Fruit fly (Drosophila melanogaster) whole organism, embryonic: Measurements from ENCODE around the gene CG43658.
A peak's percentile ranks its signal among the peaks of the same experiment; 100 is the strongest.

ENCODE experiments used
- Aef1 ChIP-seq: fragments of 200-800 bp; sonication (Bioruptor generic); IDR thresholded peaks from 3 replicates; pipeline ENCODE4 v1.3.6; 2022; ENCODE audit warnings: missing biosample characterization, missing genetic modification characterization
- Asciz ChIP-seq: fragments of 200-800 bp; sonication (Bioruptor generic); optimal IDR thresholded peaks from 2 replicates; lab custom pipeline; 2017; ENCODE audit warnings: missing biosample characterization, mild to moderate bottlenecking, missing genetic modification characterization, missing genetic modification reagents
- Bteb2 ChIP-seq: fragments of 200-800 bp; sonication (Bioruptor generic); optimal IDR thresholded peaks from 2 replicates; lab custom pipeline; 2016; ENCODE audit warnings: missing biosample characterization, missing genetic modification characterization
- CG10321 ChIP-seq: fragments of 200-800 bp; sonication (Bioruptor generic); IDR thresholded peaks from 2 replicates; pipeline ENCODE4 v1.3.6; 2022; ENCODE audit warnings: missing biosample characterization, missing genetic modification characterization
- CG10959 ChIP-seq: fragments of 200-800 bp; sonication (Bioruptor generic); IDR thresholded peaks from 2 replicates; pipeline ENCODE4 v1.3.6; 2022; ENCODE audit warnings: missing biosample characterization, missing genetic modification characterization
- CG11695 ChIP-seq: fragments of 200-800 bp; sonication (Bioruptor generic); IDR thresholded peaks from 3 replicates; pipeline ENCODE4 v1.3.6; 2022; ENCODE audit warnings: missing biosample characterization, missing genetic modification characterization
- CG12071 ChIP-seq: fragments of 200-800 bp; sonication (Bioruptor generic); optimal IDR thresholded peaks from 3 replicates; lab custom pipeline; 2018; ENCODE audit warnings: missing biosample characterization, mild to moderate bottlenecking, missing genetic modification characterization
- CG12769 ChIP-seq: fragments of 200-800 bp; sonication (Bioruptor generic); optimal IDR thresholded peaks from 2 replicates; lab custom pipeline; 2019; ENCODE audit warnings: missing biosample characterization, mild to moderate bottlenecking, missing genetic modification characterization, moderate library complexity
- CG13287 ChIP-seq: fragments of 200-800 bp; sonication (Bioruptor generic); IDR thresholded peaks from 2 replicates; pipeline ENCODE4 v1.3.6; 2022; ENCODE audit warnings: missing biosample characterization, missing genetic modification characterization; ENCODE audit not compliant: partially characterized antibody
- CG17361 ChIP-seq: fragments of 200-800 bp; sonication (Bioruptor generic); IDR thresholded peaks from 3 replicates; pipeline ENCODE4 v1.3.6; 2022; ENCODE audit warnings: missing biosample characterization, missing genetic modification characterization
- CG18476 ChIP-seq: fragments of 200-800 bp; sonication (Bioruptor generic); optimal IDR thresholded peaks from 2 replicates; lab custom pipeline; 2016; ENCODE audit warnings: missing biosample characterization, mild to moderate bottlenecking, missing genetic modification characterization
- CG18764 ChIP-seq: fragments of 200-800 bp; sonication (Bioruptor generic); optimal IDR thresholded peaks from 3 replicates; lab custom pipeline; 2016; ENCODE audit warnings: missing biosample characterization, missing genetic modification characterization
- CG32767 ChIP-seq: fragments of 200-800 bp; sonication (Bioruptor generic); IDR thresholded peaks from 2 replicates; pipeline ENCODE4 v1.3.6; 2022; ENCODE audit warnings: missing biosample characterization, missing genetic modification characterization
- CG4707 ChIP-seq: fragments of 200-800 bp; sonication (Bioruptor generic); optimal IDR thresholded peaks from 2 replicates; lab custom pipeline; 2018; ENCODE audit warnings: missing biosample characterization, mild to moderate bottlenecking, missing genetic modification characterization, moderate library complexity
- CG6765 ChIP-seq: fragments of 200-800 bp; sonication (Bioruptor generic); optimal IDR thresholded peaks from 3 replicates; lab custom pipeline; 2017; ENCODE audit warnings: missing biosample characterization, mild to moderate bottlenecking, missing genetic modification characterization
- CoRest ChIP-seq: fragments of 200-800 bp; sonication (Bioruptor generic); optimal IDR thresholded peaks from 3 replicates; lab custom pipeline; 2018; ENCODE audit warnings: missing biosample characterization, mild to moderate bottlenecking, missing genetic modification characterization, moderate library complexity
- Dref ChIP-seq: fragments of 200-800 bp; sonication (Bioruptor generic); IDR thresholded peaks from 2 replicates; pipeline ENCODE4 v1.3.6; 2022; ENCODE audit warnings: missing biosample characterization, missing genetic modification characterization
- E2f1 ChIP-seq: fragments of 200-800 bp; sonication (Bioruptor generic); IDR thresholded peaks from 2 replicates; pipeline ENCODE4 v1.3.6; 2022; ENCODE audit warnings: missing biosample characterization, missing genetic modification characterization
- Hand ChIP-seq: fragments of 200-800 bp; sonication (Bioruptor generic); optimal IDR thresholded peaks from 2 replicates; lab custom pipeline; 2017; ENCODE audit warnings: mild to moderate bottlenecking, missing biosample characterization, missing genetic modification reagents, missing genetic modification characterization
- Hey ChIP-seq: fragments of 200-800 bp; sonication (Bioruptor generic); optimal IDR thresholded peaks from 3 replicates; lab custom pipeline; 2018; ENCODE audit warnings: missing biosample characterization, mild to moderate bottlenecking, missing genetic modification characterization
- Hr51 ChIP-seq, 2 experiments: fragments of 200-800 bp; sonication (Bioruptor generic); optimal IDR thresholded peaks; 2 replicates in 1 of 2; 3 replicates in 1 of 2; lab custom pipeline; 2016 to 2018; ENCODE audit warnings: missing biosample characterization in 2 of 2, missing genetic modification characterization in 2 of 2, mild to moderate bottlenecking in 1 of 2, moderate library complexity in 1 of 2
- Max ChIP-seq: fragments of 200-800 bp; sonication (Bioruptor generic); optimal IDR thresholded peaks from 2 replicates; lab custom pipeline; 2016; ENCODE audit warnings: missing biosample characterization, mild to moderate bottlenecking, missing genetic modification characterization
- Rx ChIP-seq: fragments of 200-800 bp; sonication (Bioruptor generic); IDR thresholded peaks from 2 replicates; pipeline ENCODE4 v1.3.6; 2022; ENCODE audit warnings: missing biosample characterization, missing genetic modification characterization
- Scr ChIP-seq: fragments of 200-800 bp; sonication (Bioruptor generic); IDR thresholded peaks from 2 replicates; pipeline ENCODE4 v1.3.6; 2022; ENCODE audit warnings: missing biosample characterization, missing genetic modification characterization; ENCODE audit not compliant: partially characterized antibody
- Sin3A ChIP-seq: fragments of >200 bp; optimal IDR thresholded peaks from 2 replicates; lab custom pipeline; 2018
- Six4 ChIP-seq: fragments of 200-800 bp; sonication (Bioruptor generic); optimal IDR thresholded peaks from 2 replicates; lab custom pipeline; 2016; ENCODE audit warnings: missing biosample characterization, missing genetic modification characterization
- Xrp1 ChIP-seq: fragments of 200-800 bp; sonication (Bioruptor generic); IDR thresholded peaks from 2 replicates; pipeline ENCODE4 v1.3.6; 2022; ENCODE audit warnings: missing biosample characterization, missing genetic modification characterization
- YL-1 ChIP-seq: fragments of 200-800 bp; sonication (Bioruptor generic); optimal IDR thresholded peaks from 3 replicates; lab custom pipeline; 2017; ENCODE audit warnings: missing biosample characterization, mild to moderate bottlenecking, missing genetic modification characterization
- abd-A ChIP-seq: fragments of 200-800 bp; sonication (Bioruptor generic); optimal IDR thresholded peaks from 3 replicates; lab custom pipeline; 2019; ENCODE audit warnings: missing biosample characterization, mild to moderate bottlenecking, missing genetic modification characterization, moderate library complexity
- ash1 ChIP-seq: fragments of 200-800 bp; sonication (Bioruptor generic); optimal IDR thresholded peaks from 2 replicates; lab custom pipeline; 2018; ENCODE audit warnings: missing biosample characterization, mild to moderate bottlenecking, missing genetic modification characterization
- bigmax ChIP-seq: fragments of 200-800 bp; sonication (Bioruptor generic); optimal IDR thresholded peaks from 2 replicates; lab custom pipeline; 2018; ENCODE audit warnings: missing biosample characterization, mild to moderate bottlenecking, missing genetic modification characterization
- chn ChIP-seq: fragments of 200-800 bp; sonication (Bioruptor generic); optimal IDR thresholded peaks from 2 replicates; lab custom pipeline; 2016; ENCODE audit warnings: missing biosample characterization, missing genetic modification characterization
- croc ChIP-seq: fragments of 200-800 bp; sonication (Bioruptor generic); conservative IDR thresholded peaks from 3 replicates; pipeline ENCODE4 v1.3.6; 2022; ENCODE audit warnings: missing biosample characterization, missing genetic modification characterization
- crp ChIP-seq, 2 experiments: fragments of 200-800 bp; sonication (Bioruptor generic); optimal IDR thresholded peaks; 2 replicates in 1 of 2; 3 replicates in 1 of 2; lab custom pipeline; 2017; ENCODE audit warnings: missing biosample characterization in 2 of 2, missing genetic modification characterization in 2 of 2, mild to moderate bottlenecking in 1 of 2, moderate library complexity in 1 of 2
- danr ChIP-seq: fragments of 200-800 bp; sonication (Bioruptor generic); IDR thresholded peaks from 2 replicates; pipeline ENCODE4 v1.3.6; 2022; ENCODE audit warnings: missing biosample characterization, missing genetic modification characterization
- fu2 ChIP-seq: fragments of 200-800 bp; sonication (Bioruptor generic); optimal IDR thresholded peaks from 2 replicates; lab custom pipeline; 2016; ENCODE audit warnings: missing biosample characterization, missing genetic modification characterization
- h ChIP-seq: fragments of >200 bp; optimal IDR thresholded peaks from 2 replicates; lab custom pipeline; 2017
- ham ChIP-seq: fragments of 200-800 bp; sonication (Bioruptor generic); IDR thresholded peaks from 2 replicates; pipeline ENCODE4 v1.3.6; 2022; ENCODE audit warnings: missing biosample characterization, missing genetic modification characterization
- jumu ChIP-seq: fragments of 200-800 bp; sonication (Bioruptor generic); optimal IDR thresholded peaks from 3 replicates; lab custom pipeline; 2016; ENCODE audit warnings: missing biosample characterization, missing genetic modification characterization
- lbe ChIP-seq: fragments of 200-800 bp; sonication (Bioruptor generic); optimal IDR thresholded peaks from 2 replicates; lab custom pipeline; 2016; ENCODE audit warnings: missing biosample characterization, mild to moderate bottlenecking, missing genetic modification characterization
- maf-S ChIP-seq: fragments of 200-800 bp; sonication (Bioruptor generic); optimal IDR thresholded peaks from 2 replicates; lab custom pipeline; 2016; ENCODE audit warnings: missing biosample characterization, missing genetic modification characterization
- p53 ChIP-seq: fragments of 200-800 bp; sonication (Bioruptor generic); optimal IDR thresholded peaks from 2 replicates; lab custom pipeline; 2016; ENCODE audit warnings: missing biosample characterization, missing genetic modification characterization
- pfk ChIP-seq: fragments of 200-800 bp; sonication (Bioruptor generic); optimal IDR thresholded peaks from 2 replicates; lab custom pipeline; 2018; ENCODE audit warnings: missing biosample characterization, mild to moderate bottlenecking, missing genetic modification characterization, moderate library complexity
- pros ChIP-seq: fragments of 200-800 bp; sonication (Bioruptor generic); optimal IDR thresholded peaks from 3 replicates; lab custom pipeline; 2019; ENCODE audit warnings: missing biosample characterization, mild to moderate bottlenecking, missing genetic modification characterization, moderate library complexity
- ro ChIP-seq: fragments of 200-800 bp; sonication (Bioruptor generic); IDR thresholded peaks from 2 replicates; pipeline ENCODE4 v1.3.6; 2022; ENCODE audit warnings: missing biosample characterization, missing genetic modification characterization
- sima ChIP-seq: fragments of 200-800 bp; sonication (Bioruptor generic); optimal IDR thresholded peaks from 2 replicates; lab custom pipeline; 2016; ENCODE audit warnings: missing biosample characterization, missing genetic modification characterization
- sob ChIP-seq: fragments of 200-800 bp; sonication (Bioruptor generic); IDR thresholded peaks from 2 replicates; pipeline ENCODE4 v1.3.6; 2022; ENCODE audit warnings: missing biosample characterization, missing genetic modification characterization
- tin ChIP-seq: fragments of 200-800 bp; sonication (Bioruptor generic); optimal IDR thresholded peaks from 3 replicates; lab custom pipeline; 2016; ENCODE audit warnings: missing biosample characterization, missing genetic modification characterization
- tio ChIP-seq: fragments of 200-800 bp; sonication (Bioruptor generic); optimal IDR thresholded peaks from 2 replicates; lab custom pipeline; 2017; ENCODE audit warnings: missing biosample characterization, missing genetic modification characterization, inconsistent platforms
- unpg ChIP-seq: fragments of 200-800 bp; sonication (Bioruptor generic); optimal IDR thresholded peaks from 3 replicates; lab custom pipeline; 2018; ENCODE audit warnings: missing biosample characterization, mild to moderate bottlenecking, missing genetic modification characterization, moderate library complexity
- yki ChIP-seq: fragments of >200 bp; optimal IDR thresholded peaks from 3 replicates; lab custom pipeline; 2018
- zen2 ChIP-seq: fragments of 200-800 bp; sonication (Bioruptor generic); IDR thresholded peaks from 3 replicates; pipeline ENCODE4 v1.3.6; 2022; ENCODE audit warnings: missing biosample characterization, missing genetic modification characterization; ENCODE audit not compliant: partially characterized antibody

CG43658 gene

DNA sequence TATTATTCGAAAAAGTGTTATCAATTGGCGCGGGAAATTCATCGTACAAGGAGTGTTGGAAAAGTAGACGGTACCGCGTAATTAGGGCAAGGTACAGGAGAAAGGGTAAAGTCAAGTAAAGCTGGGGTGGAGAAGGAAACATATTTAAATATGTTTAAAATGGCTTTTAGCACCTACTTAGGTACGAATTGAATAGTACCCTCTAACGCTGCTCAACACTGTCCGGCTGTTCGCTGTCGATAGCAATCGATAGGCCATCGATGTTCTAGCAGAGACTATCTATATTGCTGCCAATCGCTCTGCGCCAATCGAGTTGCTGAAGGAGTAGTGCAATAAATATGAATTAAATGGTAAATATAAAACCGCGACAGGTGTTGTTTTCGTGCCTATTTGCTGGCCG, 38.4 kb upstream of the CG43658 start, which contains the start of gene X11L (continued):
- TF ChIP-seq CG18764 (GFP tag; lab: Kevin White, UChicago) (peak; percentile 64), chn (GFP tag; lab: Kevin White, UChicago) (peak; percentile 74), CG13287 (peak; percentile 89), ham (no peak), Max (GFP tag; lab: Kevin White, UChicago) (peak; percentile 34), Bteb2 (GFP tag; lab: Kevin White, UChicago) (peak; percentile 55), CG6765 (no peak), CG12071 (GFP tag; lab: Kevin White, UChicago) (no peak), pfk (GFP tag; lab: Kevin White, UChicago) (no peak), Scr (GFP tag; lab: Robert Waterston, UW) (peak; percentile 89), Xrp1 (peak; percentile 70), p53 (peak; percentile 75), CG18476 (GFP tag; lab: Kevin White, UChicago) (peak; percentile 51), CG10321 (GFP tag; lab: Robert Waterston, UW) (no peak), fu2 (GFP tag; lab: Kevin White, UChicago) (peak; percentile 61), Sin3A (lab: Kevin White, UChicago) (peak; percentile 65), CG4707 (GFP tag; lab: Kevin White, UChicago) (no peak), ro (GFP tag; lab: Robert Waterston, UW) (no peak), croc (GFP tag; lab: Robert Waterston, UW) (no peak), CG12769 (no peak), yki (lab: Kevin White, UChicago) (no peak), Hey (no peak), Aef1 (peak; percentile 29; the same call in 1 of the 3 replicates), pros (GFP tag; lab: Kevin White, UChicago) (no peak), YL-1 (peak; percentile 70), crp (GFP tag; optimal IDR thresholded peaks at IDR 0.05; lab: Kevin White, UChicago) (peak in 1 of 2 experiments; percentile 34), Dref (GFP tag; lab: Robert Waterston, UW) (peak; percentile 92), bigmax (GFP tag; lab: Kevin White, UChicago) (no peak), Six4 (GFP tag; lab: Kevin White, UChicago) (peak; percentile 40), CoRest (tag; lab: Kevin White, UChicago) (peak; percentile 54), unpg (GFP tag; lab: Kevin White, UChicago) (no peak), tio (GFP tag; lab: Kevin White, UChicago) (no peak), Hand (no peak), CG17361 (GFP tag; lab: Robert Waterston, UW) (no peak), sob (GFP tag; lab: Robert Waterston, UW) (peak; percentile 87), danr (GFP tag; lab: Robert Waterston, UW) (no peak), CG11695 (GFP tag; lab: Robert Waterston, UW) (peak; percentile 16; the same call in 1 of the 3 replicates), CG10959 (0 out of 2 replicates have a peak, but pooled peaks have one; percentile 27), tin (GFP tag; lab: Kevin White, UChicago) (peak; percentile 75), Hr51 (GFP tag; optimal IDR thresholded peaks at IDR 0.05; lab: Kevin White, UChicago) (peak in 1 of 2 experiments; percentile 62), jumu (peak; percentile 76), lbe (GFP tag; lab: Kevin White, UChicago) (peak; percentile 75), sima (no peak), Asciz (GFP tag; lab: Kevin White, UChicago) (no peak), CG32767 (no peak), zen2 (peak; percentile 87), E2f1 (GFP tag; lab: Robert Waterston, UW) (peak; percentile 50; the same call in 1 of the 2 replicates), h (lab: Kevin White, UChicago) (no peak), Rx (GFP tag; lab: Robert Waterston, UW) (peak; percentile 59; the same call in 1 of the 2 replicates), maf-S (GFP tag; lab: Kevin White, UChicago) (peak; percentile 55), abd-A (tag; lab: Kevin White, UChicago) (no peak), ash1 (no peak)
